Fruit fly (Drosophila melanogaster) whole organism, embryonic: ENCODE results near the gene CG34163.

ENCODE experiments used
- Awh ChIP-seq: fragments of 200-800 bp; sonication (Bioruptor generic); IDR thresholded peaks from 2 replicates; pipeline ENCODE4, ENCODE4 v1.3.6; 2022; ENCODE audit warnings: missing biosample characterization, missing genetic modification characterization
- Bteb2 ChIP-seq: fragments of 200-800 bp; sonication (Bioruptor generic); optimal IDR thresholded peaks from 2 replicates; lab custom pipeline; 2016; ENCODE audit warnings: missing biosample characterization, missing genetic modification characterization
- CG10267 ChIP-seq: fragments of 200-800 bp; sonication (Bioruptor generic); optimal IDR thresholded peaks from 2 replicates; lab custom pipeline; 2018; ENCODE audit warnings: missing biosample characterization, mild to moderate bottlenecking, missing genetic modification characterization, moderate library complexity
- CG10321 ChIP-seq: fragments of 200-800 bp; sonication (Bioruptor generic); IDR thresholded peaks from 2 replicates; pipeline ENCODE4 v1.3.6; 2022; ENCODE audit warnings: missing biosample characterization, missing genetic modification characterization
- CG11695 ChIP-seq: fragments of 200-800 bp; sonication (Bioruptor generic); IDR thresholded peaks from 3 replicates; pipeline ENCODE4 v1.3.6; 2022; ENCODE audit warnings: missing biosample characterization, missing genetic modification characterization
- CG12236 ChIP-seq: fragments of 200-800 bp; sonication (Bioruptor generic); optimal IDR thresholded peaks from 2 replicates; lab custom pipeline; 2016; ENCODE audit warnings: missing biosample characterization, missing genetic modification characterization
- CG13296 ChIP-seq: fragments of 200-800 bp; sonication (Bioruptor generic); optimal IDR thresholded peaks from 3 replicates; lab custom pipeline; 2018; ENCODE audit warnings: missing biosample characterization, mild to moderate bottlenecking, missing genetic modification characterization
- CG15269 ChIP-seq: fragments of 200-800 bp; sonication (Bioruptor generic); optimal IDR thresholded peaks from 2 replicates; lab custom pipeline; 2018; ENCODE audit warnings: missing biosample characterization, mild to moderate bottlenecking, missing genetic modification characterization, moderate library complexity
- CG1647 ChIP-seq: fragments of 200-800 bp; sonication (Bioruptor generic); optimal IDR thresholded peaks from 3 replicates; lab custom pipeline; 2016; ENCODE audit warnings: missing biosample characterization, missing genetic modification characterization
- CG16779 ChIP-seq: fragments of 200-800 bp; sonication (Bioruptor generic); IDR thresholded peaks from 2 replicates; pipeline ENCODE4 v1.3.6; 2022; ENCODE audit warnings: missing biosample characterization, missing genetic modification characterization
- CG16815 ChIP-seq: fragments of 200-800 bp; sonication (Bioruptor generic); optimal IDR thresholded peaks from 3 replicates; lab custom pipeline; 2017; ENCODE audit warnings: missing biosample characterization, mild to moderate bottlenecking, missing genetic modification characterization
- CG17361 ChIP-seq: fragments of 200-800 bp; sonication (Bioruptor generic); IDR thresholded peaks from 3 replicates; pipeline ENCODE4 v1.3.6; 2022; ENCODE audit warnings: missing biosample characterization, missing genetic modification characterization
- CG18476 ChIP-seq: fragments of 200-800 bp; sonication (Bioruptor generic); optimal IDR thresholded peaks from 2 replicates; lab custom pipeline; 2016; ENCODE audit warnings: missing biosample characterization, mild to moderate bottlenecking, missing genetic modification characterization
- CG32767 ChIP-seq: fragments of 200-800 bp; sonication (Bioruptor generic); IDR thresholded peaks from 2 replicates; pipeline ENCODE4 v1.3.6; 2022; ENCODE audit warnings: missing biosample characterization, missing genetic modification characterization
- CG3281 ChIP-seq: fragments of 200-800 bp; sonication (Bioruptor generic); optimal IDR thresholded peaks from 3 replicates; lab custom pipeline; 2017; ENCODE audit warnings: missing biosample characterization, mild to moderate bottlenecking, missing genetic modification characterization
- CG43689 ChIP-seq: fragments of 200-800 bp; sonication (Bioruptor generic); IDR thresholded peaks from 2 replicates; pipeline ENCODE4 v1.3.6; 2022; ENCODE audit warnings: missing biosample characterization, missing genetic modification characterization
- CG4730 ChIP-seq: fragments of 200-800 bp; sonication (Bioruptor generic); IDR thresholded peaks from 2 replicates; pipeline ENCODE4 v1.3.6; 2022; ENCODE audit warnings: missing biosample characterization, missing genetic modification characterization
- CG4820 ChIP-seq: fragments of 200-800 bp; sonication (Bioruptor generic); optimal IDR thresholded peaks from 3 replicates; lab custom pipeline; 2016; ENCODE audit warnings: missing biosample characterization, missing genetic modification characterization
- CG5245 ChIP-seq: fragments of 200-800 bp; sonication (Bioruptor generic); optimal IDR thresholded peaks from 3 replicates; lab custom pipeline; 2016; ENCODE audit warnings: missing biosample characterization, missing genetic modification characterization
- CG5953 ChIP-seq: fragments of 200-800 bp; sonication (Bioruptor generic); IDR thresholded peaks from 2 replicates; pipeline ENCODE4 v1.3.6; 2022; ENCODE audit warnings: missing biosample characterization, missing genetic modification characterization
- CG6791 ChIP-seq: fragments of 200-800 bp; sonication (Bioruptor generic); IDR thresholded peaks from 3 replicates; pipeline ENCODE4 v1.3.6; 2022; ENCODE audit warnings: missing biosample characterization, missing genetic modification characterization; ENCODE audit not compliant: partially characterized antibody
- Dfd ChIP-seq, 2 experiments: fragments of >200 bp; optimal IDR thresholded peaks; 2 replicates each; lab custom pipeline; 2017; ENCODE audit warnings: missing biosample characterization in 2 of 2, missing genetic modification characterization in 2 of 2
- E2f1 ChIP-seq: fragments of 200-800 bp; sonication (Bioruptor generic); IDR thresholded peaks from 2 replicates; pipeline ENCODE4 v1.3.6; 2022; ENCODE audit warnings: missing biosample characterization, missing genetic modification characterization
- Mrtf ChIP-seq: fragments of 200-800 bp; sonication (Bioruptor generic); IDR thresholded peaks from 3 replicates; pipeline ENCODE4 v1.3.6; 2022; ENCODE audit warnings: missing biosample characterization, missing genetic modification characterization
- Myb ChIP-seq: fragments of 200-800 bp; sonication (Bioruptor generic); optimal IDR thresholded peaks from 2 replicates; lab custom pipeline; 2016; ENCODE audit warnings: missing biosample characterization, missing genetic modification characterization
- NFAT ChIP-seq: fragments of 200-800 bp; sonication (Bioruptor generic); IDR thresholded peaks from 2 replicates; pipeline ENCODE4 v1.3.6; 2022; ENCODE audit warnings: missing biosample characterization, missing genetic modification characterization
- Nf-YB ChIP-seq: fragments of 200-800 bp; sonication (Bioruptor generic); optimal IDR thresholded peaks from 3 replicates; lab custom pipeline; 2019; ENCODE audit warnings: missing biosample characterization, mild to moderate bottlenecking, missing genetic modification characterization, moderate library complexity
- Trl ChIP-seq, 3 experiments: fragments of >200 bp in 2 of 3; fragments of 200-800 bp in 1 of 3; sonication (Bioruptor generic) in 1 of 3; optimal IDR thresholded peaks; 2 replicates in 1 of 3; 3 replicates in 2 of 3; lab custom pipeline; 2016 to 2017; ENCODE audit warnings: missing biosample characterization in 1 of 3, missing genetic modification characterization in 1 of 3
- bowl ChIP-seq: fragments of 200-800 bp; sonication (Bioruptor generic); IDR thresholded peaks from 2 replicates; pipeline ENCODE4 v1.3.6; 2022; ENCODE audit warnings: missing biosample characterization, missing genetic modification characterization
- croc ChIP-seq: fragments of 200-800 bp; sonication (Bioruptor generic); conservative IDR thresholded peaks from 3 replicates; pipeline ENCODE4 v1.3.6; 2022; ENCODE audit warnings: missing biosample characterization, missing genetic modification characterization
- crp ChIP-seq, 2 experiments: fragments of 200-800 bp; sonication (Bioruptor generic); optimal IDR thresholded peaks; 2 replicates in 1 of 2; 3 replicates in 1 of 2; lab custom pipeline; 2017; ENCODE audit warnings: missing biosample characterization in 2 of 2, missing genetic modification characterization in 2 of 2, mild to moderate bottlenecking in 1 of 2, moderate library complexity in 1 of 2
- esg ChIP-seq: fragments of 200-800 bp; sonication (Bioruptor generic); conservative IDR thresholded peaks from 2 replicates; pipeline ENCODE4 v1.3.6; 2022; ENCODE audit warnings: missing biosample characterization, missing genetic modification characterization
- fd102C ChIP-seq: fragments of 200-800 bp; sonication (Bioruptor generic); optimal IDR thresholded peaks from 2 replicates; lab custom pipeline; 2018; ENCODE audit warnings: missing biosample characterization, mild to moderate bottlenecking, missing genetic modification characterization, moderate library complexity
- fd64A ChIP-seq: fragments of 200-800 bp; sonication (Bioruptor generic); optimal IDR thresholded peaks from 3 replicates; lab custom pipeline; 2018; ENCODE audit warnings: missing biosample characterization, mild to moderate bottlenecking, missing genetic modification characterization
- fd96Cb ChIP-seq: fragments of 200-800 bp; sonication (Bioruptor generic); optimal IDR thresholded peaks from 2 replicates; lab custom pipeline; 2018; ENCODE audit warnings: missing biosample characterization, mild to moderate bottlenecking, missing genetic modification characterization, moderate library complexity
- fu2 ChIP-seq: fragments of 200-800 bp; sonication (Bioruptor generic); optimal IDR thresholded peaks from 2 replicates; lab custom pipeline; 2016; ENCODE audit warnings: missing biosample characterization, missing genetic modification characterization
- gce ChIP-seq: fragments of 200-800 bp; sonication (Bioruptor generic); IDR thresholded peaks from 3 replicates; pipeline ENCODE4 v1.3.6; 2022; ENCODE audit warnings: missing biosample characterization, missing genetic modification characterization
- ham ChIP-seq: fragments of 200-800 bp; sonication (Bioruptor generic); IDR thresholded peaks from 2 replicates; pipeline ENCODE4 v1.3.6; 2022; ENCODE audit warnings: missing biosample characterization, missing genetic modification characterization
- hth ChIP-seq: fragments of >200 bp; optimal IDR thresholded peaks from 2 replicates; lab custom pipeline; 2017; ENCODE audit warnings: inconsistent platforms
- knrl ChIP-seq: fragments of 200-800 bp; sonication (Bioruptor generic); IDR thresholded peaks from 3 replicates; pipeline ENCODE4 v1.3.6; 2022; ENCODE audit warnings: missing biosample characterization, missing genetic modification characterization; ENCODE audit not compliant: partially characterized antibody
- mam ChIP-seq: fragments of 200-800 bp; sonication (Bioruptor generic); optimal IDR thresholded peaks from 3 replicates; lab custom pipeline; 2016; ENCODE audit warnings: missing biosample characterization, missing genetic modification characterization
- nmo ChIP-seq: fragments of 200-800 bp; sonication (Bioruptor generic); optimal IDR thresholded peaks from 2 replicates; lab custom pipeline; 2018; ENCODE audit warnings: missing biosample characterization, mild to moderate bottlenecking, missing genetic modification characterization, moderate library complexity
- pfk ChIP-seq: fragments of 200-800 bp; sonication (Bioruptor generic); optimal IDR thresholded peaks from 2 replicates; lab custom pipeline; 2018; ENCODE audit warnings: missing biosample characterization, mild to moderate bottlenecking, missing genetic modification characterization, moderate library complexity
- sqz ChIP-seq: fragments of 200-800 bp; sonication (Bioruptor generic); optimal IDR thresholded peaks from 3 replicates; lab custom pipeline; 2018; ENCODE audit warnings: missing biosample characterization, mild to moderate bottlenecking, missing genetic modification characterization
- trh ChIP-seq: fragments of 200-800 bp; sonication (Bioruptor generic); optimal IDR thresholded peaks from 2 replicates; lab custom pipeline; 2016; ENCODE audit warnings: missing biosample characterization, missing genetic modification characterization
- tup ChIP-seq: fragments of 200-800 bp; sonication (Bioruptor generic); optimal IDR thresholded peaks from 2 replicates; lab custom pipeline; 2016; ENCODE audit warnings: missing biosample characterization, mild to moderate bottlenecking, missing genetic modification characterization, moderate library complexity
- unc-4 ChIP-seq: fragments of 200-800 bp; sonication (Bioruptor generic); IDR thresholded peaks from 2 replicates; pipeline ENCODE4 v1.3.6; 2022; ENCODE audit warnings: missing biosample characterization, missing genetic modification characterization; ENCODE audit not compliant: partially characterized antibody
- wdn ChIP-seq: fragments of 200-800 bp; sonication (Bioruptor generic); IDR thresholded peaks from 2 replicates; pipeline ENCODE4 v1.3.6; 2022; ENCODE audit warnings: missing biosample characterization, missing genetic modification characterization

The CG34163 gene

dm6 chr2L:12026458-12027431, 38.7 kb downstream of the CG34163 start (continued):
- TF ChIP-seq fu2, result peak; percentile 11
- peak; percentile 78 for TF ChIP-seq nmo (GFP tag; lab: Kevin White, UChicago)
- peak; percentile 23 for TF ChIP-seq Myb (GFP tag; lab: Kevin White, UChicago)
- no peak for TF ChIP-seq wdn (GFP tag; lab: Robert Waterston, UW)
- peak; percentile 35 for TF ChIP-seq CG18476 (GFP tag; lab: Kevin White, UChicago)
- TF ChIP-seq CG1647, result no peak
- TF ChIP-seq Dfd (GFP tag; optimal IDR thresholded peaks at IDR 0.05; lab: Kevin White, UChicago), result no peak
- TF ChIP-seq trh (GFP tag; lab: Kevin White, UChicago), result peak; percentile 31
- TF ChIP-seq croc (GFP tag; lab: Robert Waterston, UW), result no peak; the same call in 2 of the 3 replicates
- peak; percentile 57 for TF ChIP-seq fd96Cb (tag; lab: Kevin White, UChicago)
- TF ChIP-seq Nf-YB (GFP tag; lab: Kevin White, UChicago), result peak; percentile 44
- TF ChIP-seq ham, result no peak
- TF ChIP-seq hth (lab: Kevin White, UChicago), result no peak
- TF ChIP-seq CG10321, result no peak
- peak; percentile 61 for TF ChIP-seq sqz (GFP tag; lab: Kevin White, UChicago)
- TF ChIP-seq CG5953 (GFP tag; lab: Robert Waterston, UW), result no peak
- TF ChIP-seq CG16815 (GFP tag; lab: Kevin White, UChicago), result no peak
- TF ChIP-seq CG4820 (GFP tag; lab: Kevin White, UChicago), result peak; percentile 35
- no peak for TF ChIP-seq fd102C (GFP tag; lab: Kevin White, UChicago)
- TF ChIP-seq CG16779 (GFP tag; lab: Robert Waterston, UW), result no peak
- TF ChIP-seq CG43689, result 0 out of 2 replicates have a peak, but pooled peaks have one; percentile 25
- TF ChIP-seq tup (GFP tag; lab: Kevin White, UChicago), result no peak
- TF ChIP-seq NFAT, result peak; percentile 38; the same call in 1 of the 2 replicates
- peak; percentile 89 for TF ChIP-seq CG17361 (GFP tag; lab: Robert Waterston, UW)
- TF ChIP-seq unc-4 (GFP tag; lab: Robert Waterston, UW), result no peak; the same call in 1 of the 2 replicates
- TF ChIP-seq fd64A (GFP tag; lab: Kevin White, UChicago), result no peak
- TF ChIP-seq CG5245 (GFP tag; lab: Kevin White, UChicago), result peak; percentile 30
- TF ChIP-seq CG11695, result peak; percentile 43; the same call in 1 of the 3 replicates
- TF ChIP-seq CG6791 (GFP tag; lab: Robert Waterston, UW), result peak; percentile 9; the same call in 1 of the 3 replicates
- peak; percentile 70 for TF ChIP-seq CG15269 (tag; lab: Kevin White, UChicago)
- TF ChIP-seq CG3281 (GFP tag; lab: Kevin White, UChicago), result peak; percentile 66
- peak; percentile 52 for TF ChIP-seq Awh (GFP tag; lab: Robert Waterston, UW)
- no peak for TF ChIP-seq Trl (optimal IDR thresholded peaks at IDR 0.05; lab: Kevin White, UChicago)
- no peak for TF ChIP-seq Trl (GFP tag; optimal IDR thresholded peaks at IDR 0.05; lab: Kevin White, UChicago)
- no peak for TF ChIP-seq pfk (GFP tag; lab: Kevin White, UChicago)
- no peak for TF ChIP-seq CG12236 (GFP tag; lab: Kevin White, UChicago)
- no peak for TF ChIP-seq mam (GFP tag; lab: Kevin White, UChicago)
- peak; percentile 10 for TF ChIP-seq Bteb2 (GFP tag; lab: Kevin White, UChicago)
- peak; percentile 32 for TF ChIP-seq CG13296 (GFP tag; lab: Kevin White, UChicago)
- TF ChIP-seq CG32767 (GFP tag; lab: Robert Waterston, UW), result 0 out of 2 replicates have a peak, but pooled peaks have one; percentile 30
- peak; percentile 51 for TF ChIP-seq CG4730 (GFP tag; lab: Robert Waterston, UW)
- no peak for TF ChIP-seq crp (GFP tag; optimal IDR thresholded peaks at IDR 0.05; lab: Kevin White, UChicago)
- peak; percentile 47; the same call in 1 of the 2 replicates for TF ChIP-seq E2f1 (GFP tag; lab: Robert Waterston, UW)
- no peak for TF ChIP-seq knrl (GFP tag; lab: Robert Waterston, UW)
- peak; percentile 27 for TF ChIP-seq CG10267 (tag; lab: Kevin White, UChicago)
- TF ChIP-seq bowl (GFP tag; lab: Robert Waterston, UW), result no peak
- 0 out of 3 replicates have a peak, but pooled peaks have one; percentile 10 for TF ChIP-seq gce (GFP tag; lab: Robert Waterston, UW)
- TF ChIP-seq Mrtf (GFP tag; lab: Robert Waterston, UW), result peak; percentile 31; the same call in 1 of the 3 replicates
- TF ChIP-seq esg (GFP tag; lab: Robert Waterston, UW), result no peak; the same call in 1 of the 2 replicates
